Worm (Caenorhabditis elegans) whole organism, late embryonic: ENCODE results near the gene T19E7.6.

Source experiments
- F13H6.1 ChIP-seq: sonication (generic microtip); optimal IDR thresholded peaks from 2 replicates; lab custom pipeline; 2016; ENCODE audit warnings: missing genetic modification characterization, missing compliant biosample characterization
- K02D7.2 ChIP-seq: sonication (generic microtip); optimal IDR thresholded peaks from 2 replicates; lab custom pipeline; 2017; ENCODE audit warnings: mild to moderate bottlenecking, missing genetic modification characterization, missing compliant biosample characterization
- T23F11.4 ChIP-seq: fragments of 200-800 bp; sonication (Bioruptor generic); optimal IDR thresholded peaks from 2 replicates; lab custom pipeline; 2018; ENCODE audit warnings: mild to moderate bottlenecking, missing genetic modification characterization, missing compliant biosample characterization
- ceh-14 ChIP-seq: sonication (generic microtip); optimal IDR thresholded peaks from 2 replicates; lab custom pipeline; 2016; ENCODE audit warnings: missing genotype, missing genetic modification characterization, missing compliant biosample characterization
- ceh-18 ChIP-seq: sonication (generic microtip); optimal IDR thresholded peaks from 2 replicates; lab custom pipeline; 2016; ENCODE audit warnings: missing genetic modification characterization, missing compliant biosample characterization
- ceh-19 ChIP-seq: fragments of 200-800 bp; sonication (Bioruptor generic); optimal IDR thresholded peaks from 2 replicates; lab custom pipeline; 2018; ENCODE audit warnings: mild to moderate bottlenecking, missing genetic modification characterization, missing compliant biosample characterization
- ceh-30 ChIP-seq: fragments of 150-350 bp; optimal IDR thresholded peaks from 2 replicates; lab custom pipeline; 2014; ENCODE audit warnings: missing biosample characterization, missing genetic modification characterization
- ceh-31 ChIP-seq: sonication (generic microtip); optimal IDR thresholded peaks from 2 replicates; lab custom pipeline; 2016; ENCODE audit warnings: missing genetic modification characterization, missing compliant biosample characterization
- ceh-6 ChIP-seq: fragments of 200-800 bp; sonication (Bioruptor generic); optimal IDR thresholded peaks from 2 replicates; lab custom pipeline; 2018; ENCODE audit warnings: mild to moderate bottlenecking, missing genetic modification characterization, missing compliant biosample characterization
- ceh-9 ChIP-seq: sonication (generic microtip); optimal IDR thresholded peaks from 2 replicates; lab custom pipeline; 2016; ENCODE audit warnings: mild to moderate bottlenecking, missing genetic modification characterization, inconsistent platforms, missing compliant biosample characterization
- dmd-4 ChIP-seq: sonication (generic microtip); optimal IDR thresholded peaks from 2 replicates; lab custom pipeline; 2016; ENCODE audit warnings: borderline replicate concordance, missing genetic modification characterization, missing compliant biosample characterization
- dve-1 ChIP-seq: sonication (generic microtip); optimal IDR thresholded peaks from 2 replicates; lab custom pipeline; 2017; ENCODE audit warnings: antibody characterized with exemption, mild to moderate bottlenecking, missing genetic modification characterization, missing compliant biosample characterization
- elt-4 ChIP-seq: sonication (generic microtip); optimal IDR thresholded peaks from 2 replicates; lab custom pipeline; 2016; ENCODE audit warnings: missing genetic modification characterization, missing compliant biosample characterization
- eyg-1 ChIP-seq: sonication (generic microtip); optimal IDR thresholded peaks from 2 replicates; lab custom pipeline; 2016; ENCODE audit warnings: missing genotype, missing genetic modification characterization, missing compliant biosample characterization
- fax-1 ChIP-seq: sonication (generic microtip); optimal IDR thresholded peaks from 2 replicates; lab custom pipeline; 2016; ENCODE audit warnings: missing genotype, missing genetic modification characterization, missing compliant biosample characterization
- fkh-6 ChIP-seq: sonication (generic microtip); optimal IDR thresholded peaks from 2 replicates; lab custom pipeline; 2016; ENCODE audit warnings: missing genetic modification characterization, missing compliant biosample characterization
- hlh-13 ChIP-seq: fragments of 200-800 bp; sonication (Bioruptor generic); optimal IDR thresholded peaks from 2 replicates; lab custom pipeline; 2018; ENCODE audit warnings: mild to moderate bottlenecking, missing genetic modification characterization, missing compliant biosample characterization
- lin-11 ChIP-seq: fragments of 200-800 bp; sonication (Bioruptor generic); optimal IDR thresholded peaks from 2 replicates; lab custom pipeline; 2018; ENCODE audit warnings: mild to moderate bottlenecking, missing genetic modification characterization, missing compliant biosample characterization
- madf-2 ChIP-seq: sonication (generic microtip); optimal IDR thresholded peaks from 2 replicates; lab custom pipeline; 2017; ENCODE audit warnings: missing genetic modification characterization, missing compliant biosample characterization
- mec-3 ChIP-seq: sonication (generic microtip); optimal IDR thresholded peaks from 2 replicates; lab custom pipeline; 2016; ENCODE audit warnings: borderline replicate concordance, missing genetic modification characterization, missing compliant biosample characterization
- nhr-232 ChIP-seq: sonication (generic microtip); optimal IDR thresholded peaks from 2 replicates; lab custom pipeline; 2016; ENCODE audit warnings: missing genetic modification characterization, missing compliant biosample characterization
- npax-4 ChIP-seq: sonication (generic microtip); optimal IDR thresholded peaks from 2 replicates; lab custom pipeline; 2016; ENCODE audit warnings: missing genetic modification characterization, missing compliant biosample characterization
- odd-2 ChIP-seq: sonication (generic microtip); optimal IDR thresholded peaks from 2 replicates; lab custom pipeline; 2017; ENCODE audit warnings: antibody characterized with exemption, mild to moderate bottlenecking, missing genetic modification characterization, missing compliant biosample characterization
- pha-2 ChIP-seq: sonication (generic microtip); optimal IDR thresholded peaks from 2 replicates; lab custom pipeline; 2017; ENCODE audit warnings: mild to moderate bottlenecking, missing genetic modification characterization, missing compliant biosample characterization
- pha-4 ChIP-seq: fragments of 150-350 bp; optimal IDR thresholded peaks from 2 replicates; lab custom pipeline; 2018; ENCODE audit warnings: missing biosample characterization, missing genetic modification reagents, missing genetic modification characterization
- ref-2 ChIP-seq: sonication (generic microtip); optimal IDR thresholded peaks from 2 replicates; lab custom pipeline; 2016; ENCODE audit warnings: missing genetic modification characterization, missing compliant biosample characterization
- sdc-2 ChIP-seq: sonication (generic microtip); optimal IDR thresholded peaks from 2 replicates; lab custom pipeline; 2016; ENCODE audit warnings: missing genotype, missing genetic modification characterization, missing compliant biosample characterization
- tbx-7 ChIP-seq: sonication (generic microtip); optimal IDR thresholded peaks from 2 replicates; lab custom pipeline; 2016; ENCODE audit warnings: missing genotype, missing genetic modification characterization, missing compliant biosample characterization
- ttx-3 ChIP-seq: sonication (generic microtip); optimal IDR thresholded peaks from 2 replicates; lab custom pipeline; 2016; ENCODE audit warnings: missing genetic modification reagents, missing genetic modification characterization, missing compliant biosample characterization
- unc-55 ChIP-seq: sonication (generic microtip); optimal IDR thresholded peaks from 2 replicates; lab custom pipeline; 2017; ENCODE audit warnings: missing biosample characterization, missing genetic modification reagents, missing genetic modification characterization
- zip-5 ChIP-seq: sonication (generic microtip); optimal IDR thresholded peaks from 2 replicates; lab custom pipeline; 2016; ENCODE audit warnings: missing genetic modification characterization, missing compliant biosample characterization

Gene T19E7.6

ce11 chrIV:5650761-5651332, 18.5 kb downstream of the T19E7.6 start:
- TF ChIP-seq ceh-14 (no peak), odd-2 (tag; lab: Kevin White, UChicago) (no peak), hlh-13 (GFP tag; lab: Kevin White, UChicago) (no peak), ceh-9 (tag; lab: Kevin White, UChicago) (no peak), ceh-19 (GFP tag; lab: Kevin White, UChicago) (no peak), dve-1 (tag; lab: Kevin White, UChicago) (no peak), madf-2 (tag; lab: Kevin White, UChicago) (no peak), mec-3 (tag; lab: Kevin White, UChicago) (no peak), dmd-4 (tag; lab: Kevin White, UChicago) (no peak), unc-55 (GFP tag; lab: Kevin White, UChicago) (no peak), pha-4 (no peak), sdc-2 (tag; lab: Kevin White, UChicago) (no peak), tbx-7 (no peak), ceh-6 (GFP tag; lab: Kevin White, UChicago) (no peak), lin-11 (tag; lab: Kevin White, UChicago) (no peak), elt-4 (tag; lab: Kevin White, UChicago) (no peak), eyg-1 (no peak), npax-4 (tag; lab: Kevin White, UChicago) (no peak), K02D7.2 (no peak)

ce11 chrIV:5649073-5649583, 20.2 kb downstream of the T19E7.6 start, which contains the start of gene csn-5:
csn-5 (plus strand) TSS chrIV:5649533.
- TF ChIP-seq T23F11.4 (GFP tag; lab: Kevin White, UChicago) (no peak), ceh-6 (GFP tag; lab: Kevin White, UChicago) (no peak), K02D7.2 (no peak), madf-2 (tag; lab: Kevin White, UChicago) (no peak), ttx-3 (no peak), dve-1 (tag; lab: Kevin White, UChicago) (no peak)

ce11 chrIV:5645514-5646052, 23.7 kb downstream of the T19E7.6 start, which contains the start of the genes srd-8 and B0547.2:
srd-8 (minus strand) TSS chrIV:5645614.
B0547.2 (plus strand) TSS chrIV:5646002.
- TF ChIP-seq K02D7.2 (no peak), lin-11 (tag; lab: Kevin White, UChicago) (no peak), mec-3 (tag; lab: Kevin White, UChicago) (no peak), fkh-6 (tag; lab: Kevin White, UChicago) (no peak), pha-2 (tag; lab: Kevin White, UChicago) (no peak), ref-2 (tag; lab: Kevin White, UChicago) (no peak), zip-5 (tag; lab: Kevin White, UChicago) (no peak)
- TF ChIP-seq, all 69 proteins: peak for 0

- TF ChIP-seq nhr-232 (tag; lab: Kevin White, UChicago) (no peak), ceh-31 (tag; lab: Kevin White, UChicago) (no peak), F13H6.1 (tag; lab: Kevin White, UChicago) (no peak), ceh-18 (no peak), mec-3 (tag; lab: Kevin White, UChicago) (no peak), npax-4 (tag; lab: Kevin White, UChicago) (no peak), ceh-30 (tag; lab: Kevin White, UChicago) (no peak)
- TF ChIP-seq, all 69 proteins: peak for 0
Measured at ce11 chrIV:5635551-5635950, 33.8 kb downstream of the T19E7.6 start, which contains the start of gene srd-13. srd-13 (minus strand) TSS chrIV:5635651.

- TF ChIP-seq odd-2 (tag; lab: Kevin White, UChicago) (no peak), fax-1 (tag; lab: Kevin White, UChicago) (no peak)
Measured at ce11 chrIV:5632536-5632935, 36.8 kb downstream of the T19E7.6 start.
